Worm (Caenorhabditis elegans) whole organism, young adult: ENCODE results near the gene old-1.

Experiments used
- F49E8.2 ChIP-seq: sonication (generic microtip); optimal IDR thresholded peaks from 3 replicates; lab custom pipeline; 2017; ENCODE audit warnings: missing genetic modification characterization, mild to moderate bottlenecking, missing compliant biosample characterization, antibody characterized with exemption, moderate library complexity; ENCODE audit not compliant: insufficient read depth
- F55B11.4 ChIP-seq: sonication (generic microtip); optimal IDR thresholded peaks from 2 replicates; lab custom pipeline; 2016; ENCODE audit warnings: missing compliant biosample characterization, missing genetic modification characterization, borderline replicate concordance; ENCODE audit not compliant: insufficient read depth
- T26A5.8 ChIP-seq: sonication (generic microtip); optimal IDR thresholded peaks from 2 replicates; lab custom pipeline; 2016; ENCODE audit warnings: missing genetic modification characterization, missing compliant biosample characterization
- Y56A3A.18 ChIP-seq: fragments of 200-800 bp; sonication (Bioruptor generic); IDR thresholded peaks from 2 replicates; pipeline ENCODE4 v1.3.6; 2022; ENCODE audit warnings: missing genetic modification reagents, missing genetic modification characterization, missing compliant biosample characterization
- lin-40 ChIP-seq: sonication (generic microtip); optimal IDR thresholded peaks from 2 replicates; lab custom pipeline; 2016; ENCODE audit warnings: missing genetic modification characterization, mild to moderate bottlenecking, missing compliant biosample characterization, missing genotype, missing genetic modification reagents
- nfya-1 ChIP-seq: sonication (generic microtip); optimal IDR thresholded peaks from 2 replicates; lab custom pipeline; 2017; ENCODE audit warnings: antibody characterized with exemption, missing compliant biosample characterization, missing genetic modification characterization, borderline replicate concordance; ENCODE audit not compliant: insufficient read depth
- repo-1 ChIP-seq: sonication (generic microtip); optimal IDR thresholded peaks from 2 replicates; lab custom pipeline; 2017; ENCODE audit warnings: mild to moderate bottlenecking, missing genetic modification characterization, missing compliant biosample characterization
- ztf-25 ChIP-seq: fragments of 200-800 bp; sonication (Bioruptor generic); IDR thresholded peaks from 2 replicates; pipeline ENCODE4 v1.3.6; 2022; ENCODE audit warnings: missing genetic modification reagents, missing genetic modification characterization, missing compliant biosample characterization
- ztf-26 ChIP-seq: sonication (generic microtip); optimal IDR thresholded peaks from 2 replicates; lab custom pipeline; 2017; ENCODE audit warnings: missing genetic modification characterization, missing compliant biosample characterization

DNA sequence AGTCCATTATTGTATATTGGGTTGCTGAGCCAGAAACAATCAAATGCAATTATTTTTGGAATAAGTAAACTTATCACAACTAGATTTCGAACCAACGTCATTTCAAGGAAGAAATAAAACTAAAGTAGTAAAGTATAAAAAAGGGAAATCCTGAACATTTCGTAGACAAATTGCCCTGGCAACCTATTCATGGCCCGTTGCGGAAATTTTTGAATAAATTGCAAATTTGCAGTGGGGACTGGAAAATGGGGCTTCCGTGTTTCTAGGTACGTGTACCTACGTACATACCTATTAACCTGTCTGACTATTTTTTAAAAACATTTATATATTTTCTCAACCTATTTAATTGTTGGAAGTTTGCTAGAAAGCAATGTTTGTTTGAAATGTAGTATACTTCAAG lies 46.5 kb upstream of the old-1 start, which contains the start of gene F26C11.3:
- no peak for TF ChIP-seq repo-1 (tag; lab: Kevin White, UChicago)
- no peak for TF ChIP-seq T26A5.8
- TF ChIP-seq nfya-1 (tag; lab: Kevin White, UChicago): no peak
- no peak for TF ChIP-seq ztf-25 (GFP tag; lab: Robert Waterston, UW)
- no peak for TF ChIP-seq F49E8.2
- TF ChIP-seq lin-40 (tag; lab: Kevin White, UChicago): no peak
- TF ChIP-seq ztf-26 (tag; lab: Kevin White, UChicago): no peak
- no peak for TF ChIP-seq F55B11.4
- no peak for TF ChIP-seq Y56A3A.18
